Worm (Caenorhabditis elegans) whole organism, L4/young adult: ENCODE measurements around the gene F54H12.4.

ENCODE experiments used
- W03F9.2 ChIP-seq: fragments of 150-350 bp; optimal IDR thresholded peaks from 2 replicates; lab custom pipeline; 2014; ENCODE audit warnings: missing biosample characterization, missing genetic modification characterization
- him-1 ChIP-seq: sonication (generic microtip); optimal IDR thresholded peaks from 2 replicates; lab custom pipeline; 2016; ENCODE audit warnings: missing genotype, missing genetic modification reagents, missing genetic modification characterization, missing compliant biosample characterization

ce11 chrIII:7978289-7978688 lies 15.7 kb upstream of the F54H12.4 start:
- TF ChIP-seq W03F9.2 = no peak
- no peak for TF ChIP-seq him-1
